Fruit fly (Drosophila melanogaster): Measurements from ENCODE around the gene CG14985.

CG14985 gene

DNA sequence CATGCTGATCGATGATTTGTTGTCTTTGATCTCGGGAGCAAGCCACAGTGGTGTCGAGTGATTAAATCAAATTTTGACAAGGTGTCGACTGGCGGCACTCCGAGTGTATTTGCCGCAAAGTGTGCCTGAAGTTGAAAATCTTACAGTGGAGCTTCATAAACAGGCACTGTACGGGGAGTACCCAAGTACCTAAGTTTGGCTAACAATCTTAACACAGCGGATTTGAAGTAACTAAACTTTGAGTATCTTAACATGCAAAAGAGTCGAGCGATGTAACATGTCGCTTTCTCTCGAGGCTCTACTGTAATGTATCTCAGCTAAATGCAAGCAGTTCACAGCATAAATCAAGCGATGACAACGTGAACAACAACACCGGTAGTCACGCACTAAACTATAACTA is 13.5 kb downstream of the CG14985 start:
- TF ChIP-seq CG5245 (GFP tag; optimal IDR thresholded peaks at IDR 0.05) (peak; percentile 69), ash1 (GFP tag; optimal IDR thresholded peaks at IDR 0.05) (no peak), nau (GFP tag; optimal IDR thresholded peaks at IDR 0.05) (no peak), wdn (GFP tag; IDR thresholded peaks at IDR 0.05) (no peak), Hey (tag; optimal IDR thresholded peaks at IDR 0.05) (no peak), CG13894 (tag; optimal IDR thresholded peaks at IDR 0.05) (no peak), CG18262 (tag; optimal IDR thresholded peaks at IDR 0.05) (peak; percentile 77), pan (optimal IDR thresholded peaks at IDR 0.05) (no peak), pan (GFP tag; optimal IDR thresholded peaks at IDR 0.05 in 1 of 2, IDR thresholded peaks at IDR 0.05 in 1 of 2) (peak in 1 of 2 experiments; percentile 71), Sry-δ (GFP tag; optimal IDR thresholded peaks at IDR 0.05) (no peak), CG34422 (GFP tag; IDR thresholded peaks at IDR 0.05) (peak; percentile 63; the same call in 2 of the 3 replicates), tio (GFP tag; optimal IDR thresholded peaks at IDR 0.05) (peak; percentile 35), grn (GFP tag; optimal IDR thresholded peaks at IDR 0.05) (no peak), lov (optimal IDR thresholded peaks at IDR 0.05) (no peak), lov (GFP tag; IDR thresholded peaks at IDR 0.05) (peak; percentile 80), lola (GFP tag; optimal IDR thresholded peaks at IDR 0.05) (peak in 1 of 3 experiments; percentile 76), CG12744 (GFP tag; optimal IDR thresholded peaks at IDR 0.05) (no peak), CG4820 (GFP tag; optimal IDR thresholded peaks at IDR 0.05) (peak; percentile 66), slou (GFP tag; optimal IDR thresholded peaks at IDR 0.05) (no peak), CG12299 (tag; optimal IDR thresholded peaks at IDR 0.05) (no peak), bowl (GFP tag; IDR thresholded peaks at IDR 0.05) (no peak), emc (GFP tag; optimal IDR thresholded peaks at IDR 0.05) (no peak), corto (GFP tag; optimal IDR thresholded peaks at IDR 0.05) (no peak), NC2β (GFP tag; optimal IDR thresholded peaks at IDR 0.05) (peak; percentile 57), dan (GFP tag; IDR thresholded peaks at IDR 0.05) (peak; percentile 78), Chrac-16 (GFP tag; optimal IDR thresholded peaks at IDR 0.05) (peak; percentile 75), dm (GFP tag; optimal IDR thresholded peaks at IDR 0.05) (peak; percentile 10), CG3407 (GFP tag; optimal IDR thresholded peaks at IDR 0.05) (peak; percentile 29), CG7987 (GFP tag; optimal IDR thresholded peaks at IDR 0.05) (no peak), Nf-YA (GFP tag; IDR thresholded peaks at IDR 0.05) (peak; percentile 61), Dll (GFP tag; IDR thresholded peaks at IDR 0.05; ENCODE audit: partially characterized antibody) (no peak), lbe (GFP tag; optimal IDR thresholded peaks at IDR 0.05) (no peak), salm (tag; optimal IDR thresholded peaks at IDR 0.05) (no peak), HmgD (GFP tag; optimal IDR thresholded peaks at IDR 0.05) (no peak), hb (GFP tag; IDR thresholded peaks at IDR 0.05; ENCODE audit: partially characterized antibody) (no peak), pum (GFP tag; optimal IDR thresholded peaks at IDR 0.05) (peak; percentile 79), Poxn (GFP tag; IDR thresholded peaks at IDR 0.05) (no peak), CG18476 (GFP tag; optimal IDR thresholded peaks at IDR 0.05) (peak; percentile 24), CG7839 (tag; optimal IDR thresholded peaks at IDR 0.05) (peak; percentile 70), CG17186 (GFP tag; optimal IDR thresholded peaks at IDR 0.05) (peak; percentile 42), H2.0 (GFP tag; IDR thresholded peaks at IDR 0.05) (peak; percentile 70), CG14710 (tag; optimal IDR thresholded peaks at IDR 0.05) (peak; percentile 70), CG17612 (GFP tag; IDR thresholded peaks at IDR 0.05) (no peak), Ets97D (GFP tag; optimal IDR thresholded peaks at IDR 0.05) (peak; percentile 4), Lhr (GFP tag; optimal IDR thresholded peaks at IDR 0.05) (peak; percentile 34), rib (GFP tag; IDR thresholded peaks at IDR 0.05) (no peak), CG10274 (GFP tag; optimal IDR thresholded peaks at IDR 0.05) (no peak), ssp (GFP tag; IDR thresholded peaks at IDR 0.05) (peak; percentile 53), CG6854 (GFP tag; optimal IDR thresholded peaks at IDR 0.05) (no peak), CG8944 (GFP tag; optimal IDR thresholded peaks at IDR 0.05) (peak; percentile 61), HHEX (GFP tag; optimal IDR thresholded peaks at IDR 0.05) (peak; percentile 35), CG2202 (tag; optimal IDR thresholded peaks at IDR 0.05) (peak; percentile 60)

Data from whole organism, embryonic.